Worm (Caenorhabditis elegans) whole organism, mixed stage, embryonic: Measurements from ENCODE around the gene F18A12.7.

Experiments
- bed-3 ChIP-seq: fragments of 200-800 bp; sonication (Bioruptor generic); optimal IDR thresholded peaks from 3 replicates; lab custom pipeline; 2018; ENCODE audit warnings: mild to moderate bottlenecking, missing genetic modification characterization, moderate library complexity, missing compliant biosample characterization
- blmp-1 ChIP-seq: fragments of 150-350 bp; optimal IDR thresholded peaks from 2 replicates; lab custom pipeline; 2014; ENCODE audit warnings: missing biosample characterization, missing genetic modification characterization
- ces-1 ChIP-seq: fragments of 150-350 bp; optimal IDR thresholded peaks from 2 replicates; lab custom pipeline; 2014; ENCODE audit warnings: missing biosample characterization, missing genetic modification reagents, missing genetic modification characterization
- drap-1 ChIP-seq: fragments of 200-800 bp; sonication (Bioruptor generic); optimal IDR thresholded peaks from 3 replicates; lab custom pipeline; 2018; ENCODE audit warnings: mild to moderate bottlenecking, missing genetic modification characterization, missing compliant biosample characterization
- elt-1 ChIP-seq: sonication (generic microtip); optimal IDR thresholded peaks from 2 replicates; lab custom pipeline; 2017; ENCODE audit warnings: missing genetic modification characterization, mild to moderate bottlenecking, missing compliant biosample characterization, antibody characterized with exemption, moderate library complexity, borderline replicate concordance; ENCODE audit not compliant: insufficient read depth
- flh-1 ChIP-seq: fragments of 200-800 bp; sonication (Bioruptor generic); optimal IDR thresholded peaks from 2 replicates; lab custom pipeline; 2018; ENCODE audit warnings: mild to moderate bottlenecking, missing genetic modification characterization, moderate library complexity, missing compliant biosample characterization
- ham-2 ChIP-seq: fragments of 200-800 bp; sonication (Bioruptor generic); optimal IDR thresholded peaks from 2 replicates; lab custom pipeline; 2018; ENCODE audit warnings: mild to moderate bottlenecking, missing genetic modification characterization, missing compliant biosample characterization
- lin-13 ChIP-seq: fragments of 150-350 bp; optimal IDR thresholded peaks from 2 replicates; lab custom pipeline; 2014; ENCODE audit warnings: missing biosample characterization, missing genetic modification characterization
- lin-32 ChIP-seq: fragments of 200-800 bp; sonication (Bioruptor generic); optimal IDR thresholded peaks from 2 replicates; lab custom pipeline; 2018; ENCODE audit warnings: mild to moderate bottlenecking, missing genetic modification characterization, missing compliant biosample characterization
- lsy-2 ChIP-seq: fragments of 150-350 bp; optimal IDR thresholded peaks from 2 replicates; lab custom pipeline; 2014; ENCODE audit warnings: missing biosample characterization, missing genetic modification characterization
- mep-1 ChIP-seq: fragments of 150-350 bp; optimal IDR thresholded peaks from 2 replicates; lab custom pipeline; 2017; ENCODE audit warnings: missing biosample characterization, missing genetic modification reagents, missing genetic modification characterization, inconsistent platforms
- mls-2 ChIP-seq: sonication (generic microtip); optimal IDR thresholded peaks from 2 replicates; lab custom pipeline; 2016; ENCODE audit warnings: mild to moderate bottlenecking, missing genetic modification characterization, moderate library complexity, missing compliant biosample characterization
- nhr-12 ChIP-seq: fragments of 150-350 bp; optimal IDR thresholded peaks from 2 replicates; lab custom pipeline; 2014; ENCODE audit warnings: missing biosample characterization, missing genetic modification characterization
- nhr-2 ChIP-seq: fragments of 150-350 bp; optimal IDR thresholded peaks from 2 replicates; lab custom pipeline; 2014; ENCODE audit warnings: missing biosample characterization, missing genetic modification characterization
- nhr-28 ChIP-seq: fragments of 150-350 bp; optimal IDR thresholded peaks from 2 replicates; lab custom pipeline; 2014; ENCODE audit warnings: missing biosample characterization, missing genetic modification characterization
- nhr-76 ChIP-seq: sonication (generic microtip); optimal IDR thresholded peaks from 2 replicates; lab custom pipeline; 2017; ENCODE audit warnings: missing biosample characterization, missing genetic modification characterization
- pha-4 ChIP-seq: fragments of 150-350 bp; optimal IDR thresholded peaks from 2 replicates; lab custom pipeline; 2018; ENCODE audit warnings: missing biosample characterization, missing genetic modification reagents, missing genetic modification characterization
- sptf-1 ChIP-seq: sonication (generic microtip); optimal IDR thresholded peaks from 2 replicates; lab custom pipeline; 2017; ENCODE audit warnings: mild to moderate bottlenecking, missing genetic modification characterization, moderate library complexity, missing compliant biosample characterization
- tbx-8 ChIP-seq: fragments of 200-800 bp; sonication (Bioruptor generic); optimal IDR thresholded peaks from 2 replicates; lab custom pipeline; 2018; ENCODE audit warnings: mild to moderate bottlenecking, missing genetic modification characterization, moderate library complexity, missing compliant biosample characterization
- unc-120 ChIP-seq: sonication (generic microtip); optimal IDR thresholded peaks from 2 replicates; lab custom pipeline; 2017; ENCODE audit warnings: missing genetic modification characterization, missing compliant biosample characterization; ENCODE audit not compliant: poor library complexity, severe bottlenecking
- zip-8 ChIP-seq: fragments of 150-350 bp; optimal IDR thresholded peaks from 2 replicates; lab custom pipeline; 2014; ENCODE audit warnings: missing biosample characterization, missing genetic modification characterization
- ztf-11 ChIP-seq: fragments of 150-350 bp; optimal IDR thresholded peaks from 2 replicates; lab custom pipeline; 2014; ENCODE audit warnings: missing biosample characterization, missing genetic modification characterization

Gene F18A12.7

DNA sequence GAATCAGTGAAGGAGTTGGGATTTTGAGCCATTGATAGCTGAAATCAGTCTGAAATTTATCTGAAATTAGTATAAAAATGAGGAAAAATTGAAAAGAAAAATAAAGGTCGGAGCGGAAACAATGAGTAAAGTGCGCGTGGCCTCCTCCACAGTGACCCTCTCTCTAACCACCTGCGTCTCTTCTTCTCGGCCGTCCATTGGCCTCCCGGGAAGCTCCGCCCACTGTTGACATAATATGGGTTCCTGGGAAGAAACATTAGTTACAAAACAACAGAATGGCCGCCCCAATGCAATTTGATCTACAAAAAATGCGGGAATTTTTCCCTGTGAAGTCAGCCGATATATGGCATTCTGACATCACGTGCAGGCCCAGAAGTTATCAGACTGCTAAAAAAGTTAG, 44.2 kb downstream of the F18A12.7 start, which contains the start of gene Y49F6C.8:
Gene Y49F6C.8 (minus strand): TSS at position 51 of the 400 bp plus-strand sequence.
- no peak for TF ChIP-seq zip-8 (tag; lab: Kevin White, UChicago)
- no peak for TF ChIP-seq ces-1 (GFP tag; lab: Kevin White, UChicago)
- TF ChIP-seq nhr-28 (tag; lab: Kevin White, UChicago) = no peak
- no peak for TF ChIP-seq mls-2 (tag; lab: Kevin White, UChicago)
- TF ChIP-seq lsy-2 (tag; lab: Kevin White, UChicago) = peak; percentile 87

DNA sequence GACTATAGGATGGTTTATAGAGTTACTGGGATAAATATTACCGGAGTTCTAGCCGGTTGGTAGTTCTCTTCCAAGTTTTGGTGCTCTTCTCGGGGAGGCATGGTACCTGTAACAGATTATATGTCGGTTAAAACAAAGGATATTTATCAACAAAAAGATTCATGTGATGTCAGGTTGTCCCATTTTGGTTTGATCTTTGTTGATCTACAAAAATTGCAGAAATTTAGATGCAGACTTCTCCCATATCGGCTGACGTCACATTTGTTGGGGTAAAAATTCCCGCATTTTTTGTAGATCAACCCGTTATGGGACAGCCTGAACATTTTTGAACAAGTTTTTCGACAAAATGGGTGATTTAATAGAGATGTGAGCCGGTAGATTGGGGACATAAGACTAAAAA, 46.2 kb downstream of the F18A12.7 start, which contains the start of gene Y49F6C.7:
Gene Y49F6C.7 (minus strand): TSS at position 101 of the 400 bp plus-strand sequence.
- TF ChIP-seq unc-120 (tag; lab: Kevin White, UChicago) (no peak), mep-1 (tag; lab: Kevin White, UChicago) (no peak), tbx-8 (GFP tag; lab: Kevin White, UChicago) (no peak), nhr-12 (tag; lab: Kevin White, UChicago) (no peak), pha-4 (no peak), blmp-1 (tag; lab: Kevin White, UChicago) (no peak), lin-32 (GFP tag; lab: Kevin White, UChicago) (no peak), drap-1 (GFP tag; lab: Kevin White, UChicago) (no peak), flh-1 (no peak), nhr-76 (no peak), ham-2 (GFP tag; lab: Kevin White, UChicago) (no peak), elt-1 (tag; lab: Kevin White, UChicago) (no peak), nhr-2 (no peak), ces-1 (GFP tag; lab: Kevin White, UChicago) (no peak), zip-8 (tag; lab: Kevin White, UChicago) (no peak), mls-2 (tag; lab: Kevin White, UChicago) (no peak), ztf-11 (no peak), lin-13 (no peak)
- TF ChIP-seq, all 35 proteins: peak for 0

DNA sequence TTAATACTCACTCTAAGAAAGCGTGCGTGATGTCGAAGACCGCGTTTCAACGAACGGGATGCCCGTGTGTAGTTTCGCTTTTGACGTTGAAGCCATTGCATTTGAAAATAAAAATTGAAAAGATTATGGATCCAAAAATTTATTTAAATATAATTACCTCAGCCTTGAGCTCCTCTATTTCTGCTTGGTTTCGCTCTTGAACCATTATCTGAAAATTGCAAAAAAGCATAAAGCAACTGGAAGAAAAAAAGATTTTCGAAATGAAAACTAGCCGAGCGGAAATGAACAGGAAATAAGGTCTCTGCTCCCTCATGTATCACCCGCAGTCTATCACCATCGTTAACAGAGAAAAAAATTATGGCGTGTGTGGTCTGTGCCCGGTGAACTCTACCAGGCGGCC, 47.2 kb downstream of the F18A12.7 start, which contains the start of gene Y49F6C.6:
Gene Y49F6C.6 (minus strand): TSS at position 101 of the 400 bp plus-strand sequence.
- no peak for TF ChIP-seq mls-2 (tag; lab: Kevin White, UChicago)
- TF ChIP-seq ces-1 (GFP tag; lab: Kevin White, UChicago) = no peak
- TF ChIP-seq sptf-1 (tag; lab: Kevin White, UChicago) = no peak
- TF ChIP-seq bed-3 (GFP tag; lab: Kevin White, UChicago) = no peak
- TF ChIP-seq, all 35 proteins: peak for 0
